Worm (Caenorhabditis elegans) whole organism, late embryonic: ENCODE measurements around the gene T12C9.7.

Experiments used
- ama-1 ChIP-seq: fragments of 150-350 bp; optimal IDR thresholded peaks from 2 replicates; lab custom pipeline; 2014
- che-1 ChIP-seq: sonication (generic microtip); optimal IDR thresholded peaks from 2 replicates; lab custom pipeline; 2016; ENCODE audit warnings: mild to moderate bottlenecking, missing genetic modification characterization, missing compliant biosample characterization
- lim-6 ChIP-seq: sonication (generic microtip); optimal IDR thresholded peaks from 2 replicates; lab custom pipeline; 2016; ENCODE audit warnings: missing genetic modification characterization, missing compliant biosample characterization
- nfya-1 ChIP-seq: sonication (generic microtip); optimal IDR thresholded peaks from 2 replicates; lab custom pipeline; 2017; ENCODE audit warnings: missing genetic modification characterization, mild to moderate bottlenecking, missing compliant biosample characterization, antibody characterized with exemption, moderate library complexity
- pat-9 ChIP-seq: fragments of 200-800 bp; sonication (Bioruptor generic); optimal IDR thresholded peaks from 2 replicates; lab custom pipeline; 2018; ENCODE audit warnings: mild to moderate bottlenecking, missing genetic modification characterization, moderate library complexity, missing compliant biosample characterization
- zip-5 ChIP-seq: sonication (generic microtip); optimal IDR thresholded peaks from 2 replicates; lab custom pipeline; 2016; ENCODE audit warnings: missing genetic modification characterization, missing compliant biosample characterization

DNA sequence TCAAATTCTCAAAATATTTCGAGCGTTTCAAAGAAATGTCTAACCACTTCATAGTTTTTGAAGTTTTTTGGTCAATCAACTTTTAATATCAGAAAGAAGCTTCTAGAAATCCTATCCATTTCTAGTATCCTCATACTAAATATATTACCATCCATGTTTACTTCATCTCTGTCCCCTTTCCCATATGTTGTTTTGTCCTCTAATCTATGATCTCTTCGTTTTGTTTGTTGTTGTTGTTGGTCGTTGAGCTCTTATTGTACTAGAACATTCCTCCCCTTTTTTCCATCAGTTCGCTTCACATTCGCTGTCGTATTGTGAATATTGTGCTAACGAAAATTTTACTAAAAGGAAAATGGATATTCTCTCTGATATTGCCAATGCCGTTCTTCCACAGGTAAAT, 43.4 kb downstream of the T12C9.7 start, which contains the start of gene sod-5:
- TF ChIP-seq zip-5 (no peak), che-1 (tag; lab: Kevin White, UChicago) (no peak), lim-6 (tag; lab: Kevin White, UChicago) (no peak), nfya-1 (tag; lab: Kevin White, UChicago) (no peak), pat-9 (tag; lab: Kevin White, UChicago) (no peak), ama-1 (lab: Kevin White, UChicago) (no peak)
